Worm (Caenorhabditis elegans) whole organism, L4 larva: Measurements from ENCODE around the gene C13F10.1.

ENCODE experiments used
- F10B5.3 ChIP-seq: sonication (generic microtip); optimal IDR thresholded peaks from 2 replicates; lab custom pipeline; 2016; ENCODE audit warnings: mild to moderate bottlenecking, missing genetic modification characterization, missing compliant biosample characterization
- F37D6.2 ChIP-seq: sonication (generic microtip); optimal IDR thresholded peaks from 2 replicates; lab custom pipeline; 2016; ENCODE audit warnings: mild to moderate bottlenecking, missing genetic modification characterization, missing compliant biosample characterization
- Y5F2A.4 ChIP-seq: fragments of 200-800 bp; sonication (Bioruptor generic); optimal IDR thresholded peaks from 2 replicates; lab custom pipeline; 2018; ENCODE audit warnings: mild to moderate bottlenecking, missing genetic modification characterization, missing compliant biosample characterization
- aha-1 ChIP-seq: fragments of 150-350 bp; peaks from one replicate; lab custom pipeline; 2014; ENCODE audit warnings: missing biosample characterization, missing genetic modification characterization
- aly-2 ChIP-seq: sonication (generic microtip); optimal IDR thresholded peaks from 2 replicates; lab custom pipeline; 2018; ENCODE audit warnings: missing biosample characterization, missing genetic modification characterization
- arid-1 ChIP-seq: fragments of 200-800 bp; sonication (Bioruptor generic); conservative IDR thresholded peaks from 2 replicates; pipeline ENCODE4 v1.3.6; 2022; ENCODE audit warnings: missing genetic modification reagents, missing genetic modification characterization, missing compliant biosample characterization
- ceh-32 ChIP-seq: sonication (generic microtip); optimal IDR thresholded peaks from 2 replicates; lab custom pipeline; 2016; ENCODE audit warnings: mild to moderate bottlenecking, missing genetic modification characterization, missing compliant biosample characterization; ENCODE audit not compliant: poor library complexity
- ceh-44 ChIP-seq: fragments of 200-800 bp; sonication (Bioruptor generic); IDR thresholded peaks from 2 replicates; pipeline ENCODE4 v1.3.6; 2022; ENCODE audit warnings: missing genetic modification reagents, missing genetic modification characterization, missing compliant biosample characterization
- ceh-62 ChIP-seq: sonication (generic microtip); optimal IDR thresholded peaks from 2 replicates; lab custom pipeline; 2017; ENCODE audit warnings: missing biosample characterization, missing genetic modification characterization
- ceh-82 ChIP-seq: sonication (generic microtip); optimal IDR thresholded peaks from 2 replicates; lab custom pipeline; 2017; ENCODE audit warnings: missing biosample characterization, missing genetic modification characterization
- ces-1 ChIP-seq: fragments of 150-350 bp; sonication (generic microtip); optimal IDR thresholded peaks from 4 replicates; lab custom pipeline; 2014; ENCODE audit warnings: missing biosample characterization, missing genetic modification reagents, missing genetic modification characterization
- daf-12 ChIP-seq: fragments of 150-350 bp; optimal IDR thresholded peaks from 2 replicates; lab custom pipeline; 2014; ENCODE audit warnings: missing biosample characterization, missing genetic modification reagents, missing genetic modification characterization
- daf-16 ChIP-seq, 3 experiments: sonication (generic microtip); optimal IDR thresholded peaks; 2 replicates each; lab custom pipeline; 2016 to 2017; ENCODE audit warnings: missing genetic modification characterization in 3 of 3, missing genetic modification reagents in 3 of 3, mild to moderate bottlenecking in 2 of 3, missing compliant biosample characterization in 2 of 3, missing biosample characterization in 1 of 3, moderate library complexity in 1 of 3
- dpl-1 ChIP-seq: fragments of 150-350 bp; optimal IDR thresholded peaks from 2 replicates; lab custom pipeline; 2014; ENCODE audit warnings: missing biosample characterization, missing genetic modification reagents, missing genetic modification characterization
- dve-1 ChIP-seq: sonication (generic microtip); optimal IDR thresholded peaks from 2 replicates; lab custom pipeline; 2017; ENCODE audit warnings: antibody characterized with exemption, mild to moderate bottlenecking, missing genetic modification characterization, missing compliant biosample characterization; ENCODE audit not compliant: insufficient read depth
- egl-27 ChIP-seq: sonication (generic microtip); optimal IDR thresholded peaks from 3 replicates; lab custom pipeline; 2017; ENCODE audit warnings: missing biosample characterization, missing genetic modification reagents, missing genetic modification characterization
- egl-43 ChIP-seq: fragments of 200-800 bp; sonication (Bioruptor generic); IDR thresholded peaks from 2 replicates; pipeline ENCODE4 v1.3.6; 2022; ENCODE audit warnings: missing genetic modification reagents, missing genetic modification characterization, missing compliant biosample characterization
- fkh-10 ChIP-seq: fragments of 150-350 bp; optimal IDR thresholded peaks from 2 replicates; lab custom pipeline; 2014; ENCODE audit warnings: missing biosample characterization, missing genetic modification reagents, missing genetic modification characterization
- fos-1 ChIP-seq: fragments of 150-350 bp; optimal IDR thresholded peaks from 2 replicates; lab custom pipeline; 2014; ENCODE audit warnings: missing biosample characterization, missing genetic modification characterization
- jun-1 ChIP-seq: fragments of 150-350 bp; optimal IDR thresholded peaks from 2 replicates; lab custom pipeline; 2014; ENCODE audit warnings: missing biosample characterization, missing genetic modification reagents, missing genetic modification characterization
- lim-7 ChIP-seq: fragments of 200-800 bp; sonication (Bioruptor generic); IDR thresholded peaks from 2 replicates; pipeline ENCODE4 v1.3.6; 2022; ENCODE audit warnings: missing genetic modification characterization, missing compliant biosample characterization
- lin-1 ChIP-seq: fragments of 200-800 bp; sonication (Bioruptor generic); IDR thresholded peaks from 2 replicates; pipeline ENCODE4 v1.3.6; 2022; ENCODE audit warnings: missing genetic modification reagents, missing genetic modification characterization, missing compliant biosample characterization
- lin-13 ChIP-seq: fragments of 150-350 bp; optimal IDR thresholded peaks from 2 replicates; lab custom pipeline; 2014; ENCODE audit warnings: missing biosample characterization, missing genetic modification reagents, missing genetic modification characterization
- lin-15B ChIP-seq: fragments of 150-350 bp; sonication (generic microtip); optimal IDR thresholded peaks from 3 replicates; lab custom pipeline; 2014; ENCODE audit warnings: missing biosample characterization, missing genetic modification characterization
- lin-38 ChIP-seq: fragments of 200-800 bp; sonication (Bioruptor generic); IDR thresholded peaks from 2 replicates; pipeline ENCODE4 v1.3.6; 2022; ENCODE audit warnings: missing genetic modification reagents, missing genetic modification characterization, missing compliant biosample characterization
- lir-3 ChIP-seq: sonication (generic microtip); optimal IDR thresholded peaks from 2 replicates; lab custom pipeline; 2016; ENCODE audit warnings: mild to moderate bottlenecking, missing genetic modification characterization, missing compliant biosample characterization
- lsy-2 ChIP-seq, 2 experiments: fragments of 150-350 bp in 1 of 2; sonication (generic microtip) in 1 of 2; optimal IDR thresholded peaks; 2 replicates each; lab custom pipeline; 2014 to 2017; ENCODE audit warnings: missing biosample characterization in 2 of 2, missing genetic modification characterization in 2 of 2
- madf-5 ChIP-seq, 2 experiments: fragments of 200-800 bp; sonication (Bioruptor generic); IDR thresholded peaks; 2 replicates each; pipeline ENCODE4 v1.3.6; 2022; ENCODE audit warnings: missing compliant biosample characterization in 2 of 2, missing genetic modification characterization in 2 of 2
- mdt-29 ChIP-seq: fragments of 200-800 bp; sonication (Bioruptor generic); IDR thresholded peaks from 2 replicates; pipeline ENCODE4 v1.3.6; 2022; ENCODE audit warnings: missing genetic modification reagents, missing genetic modification characterization, missing compliant biosample characterization
- mep-1 ChIP-seq: fragments of 150-350 bp; sonication (generic microtip); optimal IDR thresholded peaks from 3 replicates; lab custom pipeline; 2014; ENCODE audit warnings: missing biosample characterization, missing genetic modification characterization
- mes-2 ChIP-seq: sonication (generic microtip); optimal IDR thresholded peaks from 2 replicates; lab custom pipeline; 2016; ENCODE audit warnings: missing genotype, mild to moderate bottlenecking, missing genetic modification characterization, missing compliant biosample characterization; ENCODE audit not compliant: poor library complexity, severe bottlenecking
- mxl-3 ChIP-seq: fragments of 200-800 bp; sonication (Bioruptor generic); optimal IDR thresholded peaks from 2 replicates; lab custom pipeline; 2018; ENCODE audit warnings: mild to moderate bottlenecking, missing genetic modification characterization, missing compliant biosample characterization
- nhr-102 ChIP-seq: sonication (generic microtip); optimal IDR thresholded peaks from 2 replicates; lab custom pipeline; 2016; ENCODE audit warnings: mild to moderate bottlenecking, missing genetic modification characterization, moderate library complexity, missing compliant biosample characterization
- nhr-11 ChIP-seq: fragments of 150-350 bp; optimal IDR thresholded peaks from 2 replicates; lab custom pipeline; 2014; ENCODE audit warnings: missing biosample characterization, missing genetic modification characterization
- nhr-237 ChIP-seq: sonication (generic microtip); optimal IDR thresholded peaks from 2 replicates; lab custom pipeline; 2017; ENCODE audit warnings: missing biosample characterization, missing genetic modification characterization
- nhr-28 ChIP-seq: fragments of 150-350 bp; optimal IDR thresholded peaks from 2 replicates; lab custom pipeline; 2014; ENCODE audit warnings: missing biosample characterization, missing genetic modification characterization
- nhr-41 ChIP-seq: fragments of 200-800 bp; sonication (Bioruptor generic); IDR thresholded peaks from 2 replicates; pipeline ENCODE4 v1.3.6; 2022; ENCODE audit warnings: missing genetic modification reagents, missing genetic modification characterization, missing compliant biosample characterization
- nhr-48 ChIP-seq: sonication (generic microtip); optimal IDR thresholded peaks from 2 replicates; lab custom pipeline; 2016; ENCODE audit warnings: mild to moderate bottlenecking, missing genetic modification characterization, missing compliant biosample characterization
- nhr-77 ChIP-seq: fragments of 150-350 bp; optimal IDR thresholded peaks from 2 replicates; lab custom pipeline; 2014; ENCODE audit warnings: missing biosample characterization, missing genetic modification characterization
- pha-4 ChIP-seq, 2 experiments: fragments of 150-350 bp in 1 of 2; fragments of 200-800 bp in 1 of 2; sonication (Bioruptor generic) in 1 of 2; IDR thresholded peaks in 1 of 2; optimal IDR thresholded peaks in 1 of 2; 2 replicates each; pipeline versions ENCODE4 v1.3.6 to Lab custom; 2014 to 2022; ENCODE audit warnings: missing genetic modification characterization in 2 of 2, missing genetic modification reagents in 2 of 2, missing biosample characterization in 1 of 2, missing compliant biosample characterization in 1 of 2
- rbr-2 ChIP-seq: sonication (generic microtip); optimal IDR thresholded peaks from 2 replicates; lab custom pipeline; 2016; ENCODE audit warnings: missing genotype, missing genetic modification characterization, missing compliant biosample characterization
- set-16 ChIP-seq: fragments of 200-800 bp; sonication (Bioruptor generic); IDR thresholded peaks from 2 replicates; pipeline ENCODE4 v1.3.6; 2022; ENCODE audit warnings: missing genetic modification reagents, missing genetic modification characterization, missing compliant biosample characterization
- spr-3 ChIP-seq: fragments of 200-800 bp; sonication (Bioruptor generic); optimal IDR thresholded peaks from 2 replicates; lab custom pipeline; 2018; ENCODE audit warnings: mild to moderate bottlenecking, missing genetic modification characterization, missing compliant biosample characterization
- vab-7 ChIP-seq: fragments of 200-800 bp; sonication (Bioruptor generic); IDR thresholded peaks from 2 replicates; pipeline ENCODE4 v1.3.6; 2022; ENCODE audit warnings: missing genetic modification reagents, missing genetic modification characterization, missing compliant biosample characterization
- zfp-3 ChIP-seq: fragments of 200-800 bp; sonication (Bioruptor generic); conservative IDR thresholded peaks from 2 replicates; pipeline ENCODE4 v1.3.6; 2022; ENCODE audit warnings: missing genetic modification reagents, missing genetic modification characterization, missing compliant biosample characterization
- ztf-11 ChIP-seq: fragments of 150-350 bp; optimal IDR thresholded peaks from 2 replicates; lab custom pipeline; 2014; ENCODE audit warnings: missing biosample characterization, missing genetic modification characterization

The C13F10.1 gene

ce11 chrV:7194818-7195217 is 29.1 kb upstream of the C13F10.1 start:
- TF ChIP-seq nhr-237 (tag; lab: Kevin White, UChicago) = no peak
- TF ChIP-seq set-16 (GFP tag; lab: Robert Waterston, UW) = peak; percentile 64
- TF ChIP-seq nhr-28 (tag; lab: Kevin White, UChicago) = no peak
- TF ChIP-seq lin-1 (GFP tag; lab: Robert Waterston, UW) = no peak
- no peak for TF ChIP-seq ces-1 (GFP tag; lab: Kevin White, UChicago)
- no peak for TF ChIP-seq nhr-77 (tag; lab: Kevin White, UChicago)

DNA sequence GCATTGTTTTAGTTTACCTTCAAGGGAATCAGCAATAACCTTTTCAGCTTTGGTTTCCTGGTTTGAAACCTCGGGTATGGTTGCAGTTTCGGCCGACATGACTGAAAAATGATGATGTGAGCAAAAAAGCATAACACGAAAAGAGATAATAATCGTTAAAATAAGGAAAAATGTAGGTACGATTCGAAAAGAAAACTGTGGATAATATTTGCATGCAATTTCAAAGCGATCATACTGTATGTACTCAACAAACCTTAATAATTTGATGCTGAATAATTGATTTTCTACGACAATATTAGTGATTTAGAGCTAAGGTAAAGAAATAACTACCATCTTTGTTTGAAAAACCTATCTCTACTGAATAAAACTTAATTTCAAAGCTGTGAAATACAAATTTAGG is 27.8 kb upstream of the C13F10.1 start, which contains the start of gene attf-2:
attf-2 (minus strand) TSS at position 101 of the 400 bp plus-strand sequence.
- TF ChIP-seq aha-1 (tag; lab: Kevin White, UChicago) (no peak), lsy-2 (tag; optimal IDR thresholded peaks at IDR 0.05; lab: Kevin White, UChicago) (no peak), dve-1 (tag; lab: Kevin White, UChicago) (no peak), ztf-11 (tag; lab: Kevin White, UChicago) (no peak), ceh-44 (GFP tag; lab: Robert Waterston, UW) (no peak)

DNA sequence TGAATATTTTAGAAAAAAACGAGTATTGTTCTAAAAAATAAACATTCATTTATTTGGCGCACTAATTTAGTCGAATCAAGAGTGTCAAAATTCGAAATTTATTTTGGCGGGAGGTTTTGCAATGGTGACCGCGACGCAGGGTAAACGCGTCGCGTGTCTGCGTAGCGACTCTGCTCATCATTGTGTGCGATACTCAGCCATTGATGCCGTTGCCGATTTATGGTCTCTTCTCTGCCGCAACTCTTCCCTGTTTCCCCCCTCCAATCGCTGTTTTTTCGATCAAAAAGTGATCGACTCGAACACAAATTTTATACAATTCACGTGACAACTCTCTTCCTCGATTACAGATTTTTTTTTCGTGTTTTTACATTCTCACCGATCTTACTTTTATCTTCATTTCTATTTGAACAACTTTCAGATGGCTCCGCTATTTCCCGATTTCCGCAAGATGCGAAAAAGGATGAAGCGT is 27.3 kb upstream of the C13F10.1 start, which contains the start of gene F09G2.2:
F09G2.2 (plus strand) TSS at position 419 of the 469 bp plus-strand sequence.
- TF ChIP-seq pha-4 (GFP tag; IDR thresholded peaks at IDR 0.05; lab: Robert Waterston, UW) (peak; percentile 78; the same call in 1 of the 2 replicates), pha-4 (tag; optimal IDR thresholded peaks at IDR 0.05; lab: Kevin White, UChicago) (no peak), daf-12 (tag; lab: Kevin White, UChicago) (no peak), aly-2 (no peak), nhr-41 (GFP tag; lab: Robert Waterston, UW) (no peak), arid-1 (peak; percentile 68), ztf-11 (tag; lab: Kevin White, UChicago) (no peak), fos-1 (tag; lab: Kevin White, UChicago) (no peak), madf-5 (GFP tag; IDR thresholded peaks at IDR 0.05; lab: Robert Waterston, UW) (no peak), nhr-48 (peak; percentile 79), mes-2 (tag; lab: Kevin White, UChicago) (peak; percentile 91), mdt-29 (GFP tag; lab: Robert Waterston, UW) (0 out of 2 replicates have a peak, but pooled peaks have one; percentile 30), lin-13 (GFP tag; lab: Kevin White, UChicago) (peak; percentile 90), rbr-2 (tag; lab: Kevin White, UChicago) (peak; percentile 90), mep-1 (tag; lab: Kevin White, UChicago) (peak; percentile 90), jun-1 (tag; lab: Kevin White, UChicago) (peak; percentile 76), lim-7 (no peak), egl-43 (GFP tag; lab: Robert Waterston, UW) (peak; percentile 32; the same call in 1 of the 2 replicates), dpl-1 (peak; percentile 94), lin-38 (peak; percentile 87), zfp-3 (GFP tag; lab: Robert Waterston, UW) (peak; percentile 72), lin-15B (tag; lab: Kevin White, UChicago) (peak; percentile 28), nhr-11 (peak; percentile 92), ceh-32 (tag; lab: Kevin White, UChicago) (no peak), daf-16 (GFP tag; optimal IDR thresholded peaks at IDR 0.05; lab: Kevin White, UChicago) (peak; percentile 52 to 69), daf-16 (tag; optimal IDR thresholded peaks at IDR 0.05; lab: Kevin White, UChicago) (peak; percentile 83), F10B5.3 (tag; lab: Kevin White, UChicago) (no peak), egl-27 (tag; lab: Kevin White, UChicago) (no peak), lsy-2 (tag; optimal IDR thresholded peaks at IDR 0.05; lab: Kevin White, UChicago) (peak; percentile 71 to 93), lir-3 (no peak), ceh-82 (tag; lab: Kevin White, UChicago) (no peak), F37D6.2 (tag; lab: Kevin White, UChicago) (peak; percentile 31), mxl-3 (GFP tag; lab: Kevin White, UChicago) (peak; percentile 43), vab-7 (0 out of 2 replicates have a peak, but pooled peaks have one; percentile 14), spr-3 (GFP tag; lab: Kevin White, UChicago) (peak; percentile 46), nhr-102 (tag; lab: Kevin White, UChicago) (peak; percentile 80), fkh-10 (GFP tag; lab: Kevin White, UChicago) (peak; percentile 70), ceh-62 (tag; lab: Kevin White, UChicago) (no peak), Y5F2A.4 (GFP tag; lab: Kevin White, UChicago) (no peak)
